Fruit fly (Drosophila melanogaster): ENCODE measurements around the gene Apoltp.

The Apoltp gene

dm6 chr2L:9700454-9700853 is 66.5 kb downstream of the Apoltp start, which contains the start of gene pelo:
Gene pelo, plus strand, starts transcription at chr2L:9700810.
- TF ChIP-seq CTCF (optimal IDR thresholded peaks at IDR 0.05) (no peak), CG8478 (optimal IDR thresholded peaks at IDR 0.05) (no peak)

dm6 chr2L:9703000-9703399 is 69.0 kb downstream of the Apoltp start:
- TF ChIP-seq CTCF (optimal IDR thresholded peaks at IDR 0.05) (no peak), CG8478 (optimal IDR thresholded peaks at IDR 0.05) (no peak)

- no peak for TF ChIP-seq CTCF (optimal IDR thresholded peaks at IDR 0.05)
- no peak for TF ChIP-seq CG8478 (optimal IDR thresholded peaks at IDR 0.05)
These were observed 70.4 kb downstream of the Apoltp start for dm6 chr2L:9704343-9704742.

DNA sequence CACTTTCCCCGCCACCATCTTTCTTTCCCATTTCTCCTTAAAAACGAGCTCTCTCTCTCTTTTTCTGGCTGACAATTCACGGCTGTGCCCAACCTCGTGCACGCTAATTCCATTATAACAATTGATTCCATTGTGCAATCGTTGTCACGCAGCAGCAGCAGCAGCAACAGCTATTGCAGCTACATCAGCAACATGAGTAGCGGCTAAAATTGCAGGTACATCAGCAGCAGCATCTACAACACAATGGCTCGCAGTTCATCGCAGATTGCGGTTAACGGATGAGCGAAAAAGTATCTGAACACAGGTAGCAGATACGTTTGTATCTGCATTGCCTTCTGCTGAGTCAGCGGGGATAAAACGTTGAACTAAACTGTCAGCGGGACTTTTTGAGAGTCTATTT is 71.3 kb downstream of the Apoltp start:
- TF ChIP-seq CTCF (optimal IDR thresholded peaks at IDR 0.05), result no peak
- TF ChIP-seq CG8478 (optimal IDR thresholded peaks at IDR 0.05), result no peak
